Worm (Caenorhabditis elegans) whole organism, midembryonic: Measurements from ENCODE around the gene hmt-1.

Experiments
- T22C8.4 ChIP-seq: fragments of 200-800 bp; sonication (Bioruptor generic); IDR thresholded peaks from 2 replicates; pipeline ENCODE4 v1.3.6; 2022; ENCODE audit warnings: missing genetic modification characterization, missing compliant biosample characterization
- cog-1 ChIP-seq: sonication (generic microtip); optimal IDR thresholded peaks from 2 replicates; lab custom pipeline; 2016; ENCODE audit warnings: missing genetic modification characterization, missing compliant biosample characterization
- flt-1 ChIP-seq: fragments of 200-800 bp; sonication (Bioruptor generic); IDR thresholded peaks from 2 replicates; pipeline ENCODE4 v1.3.6; 2022; ENCODE audit warnings: missing genetic modification characterization, missing compliant biosample characterization
- klf-2 ChIP-seq: fragments of 200-800 bp; sonication (Bioruptor generic); conservative IDR thresholded peaks from 2 replicates; pipeline ENCODE4 v1.3.6; 2022; ENCODE audit warnings: missing genetic modification reagents, missing genetic modification characterization, missing compliant biosample characterization
- med-1 ChIP-seq: sonication (generic microtip); optimal IDR thresholded peaks from 2 replicates; lab custom pipeline; 2017; ENCODE audit warnings: missing genetic modification characterization, mild to moderate bottlenecking, missing compliant biosample characterization, antibody characterized with exemption, missing genetic modification reagents; ENCODE audit not compliant: insufficient read depth
- ref-1 ChIP-seq: fragments of 200-800 bp; sonication (Bioruptor generic); conservative IDR thresholded peaks from 2 replicates; pipeline ENCODE4 v1.3.6; 2022; ENCODE audit warnings: missing genetic modification reagents, missing genetic modification characterization, missing compliant biosample characterization
- tab-1 ChIP-seq: fragments of 200-800 bp; sonication (Bioruptor generic); IDR thresholded peaks from 2 replicates; pipeline ENCODE4 v1.3.6; 2022; ENCODE audit warnings: missing genetic modification characterization, missing compliant biosample characterization
- ztf-23 ChIP-seq: fragments of 200-800 bp; sonication (Bioruptor generic); IDR thresholded peaks from 2 replicates; pipeline ENCODE4 v1.3.6; 2022; ENCODE audit warnings: missing genetic modification reagents, missing genetic modification characterization, missing compliant biosample characterization
- ztf-29 ChIP-seq: fragments of 200-800 bp; sonication (Bioruptor generic); IDR thresholded peaks from 2 replicates; pipeline ENCODE4 v1.3.6; 2022; ENCODE audit warnings: missing genetic modification reagents, missing genetic modification characterization, missing compliant biosample characterization

Gene hmt-1

DNA sequence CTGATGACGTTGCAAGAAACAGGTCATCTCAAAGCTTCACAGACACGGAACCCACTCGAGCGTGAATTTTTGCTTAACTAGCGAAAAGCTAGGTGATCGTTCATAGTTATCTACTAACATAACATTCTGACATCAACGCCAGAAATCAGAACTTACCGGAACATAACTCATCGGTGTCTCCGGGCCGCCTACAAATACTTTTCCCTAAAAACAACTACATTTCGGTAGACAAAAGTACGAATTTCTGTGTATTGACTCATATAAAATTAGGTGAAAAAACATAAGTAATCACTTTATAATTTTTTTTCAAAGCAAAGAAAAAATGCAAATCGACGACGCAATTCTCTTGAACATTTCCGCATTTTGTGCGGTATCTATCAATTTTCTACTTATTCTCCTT, 25.6 kb downstream of the hmt-1 start, which contains the start of gene str-261:
Gene str-261, plus strand, starts transcription at position 301 of the 400 bp plus-strand sequence.
- no peak for TF ChIP-seq tab-1 (GFP tag; lab: Robert Waterston, UW)
- TF ChIP-seq med-1 (GFP tag; lab: Kevin White, UChicago) = no peak
- no peak for TF ChIP-seq ref-1 (GFP tag; lab: Robert Waterston, UW)
- TF ChIP-seq ztf-23 = no peak
- TF ChIP-seq flt-1 (GFP tag; lab: Robert Waterston, UW) = no peak
- TF ChIP-seq cog-1 (tag; lab: Kevin White, UChicago) = no peak
- TF ChIP-seq ztf-29 (GFP tag; lab: Robert Waterston, UW) = no peak

DNA sequence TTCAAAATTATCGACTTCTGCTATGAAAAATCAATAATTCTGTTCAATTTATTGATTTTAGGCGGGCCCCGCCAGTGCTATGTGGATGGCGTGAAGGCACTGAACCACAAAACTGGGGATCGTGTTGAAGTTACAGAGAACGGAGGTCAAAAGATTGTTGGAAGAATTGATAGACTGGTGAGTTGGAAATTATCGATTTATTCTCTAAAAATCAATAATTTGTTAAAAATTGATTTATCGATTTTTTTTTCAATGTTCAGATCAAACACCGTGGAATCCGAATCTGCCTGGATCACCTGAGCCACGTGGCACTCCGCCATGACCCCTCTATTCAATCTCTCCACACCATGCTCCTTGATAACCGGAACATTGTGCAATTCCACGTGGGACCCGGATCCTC, 29.6 kb downstream of the hmt-1 start:
- TF ChIP-seq ztf-29 (GFP tag; lab: Robert Waterston, UW) = no peak
- peak; percentile 83 for TF ChIP-seq T22C8.4 (GFP tag; lab: Robert Waterston, UW)

DNA sequence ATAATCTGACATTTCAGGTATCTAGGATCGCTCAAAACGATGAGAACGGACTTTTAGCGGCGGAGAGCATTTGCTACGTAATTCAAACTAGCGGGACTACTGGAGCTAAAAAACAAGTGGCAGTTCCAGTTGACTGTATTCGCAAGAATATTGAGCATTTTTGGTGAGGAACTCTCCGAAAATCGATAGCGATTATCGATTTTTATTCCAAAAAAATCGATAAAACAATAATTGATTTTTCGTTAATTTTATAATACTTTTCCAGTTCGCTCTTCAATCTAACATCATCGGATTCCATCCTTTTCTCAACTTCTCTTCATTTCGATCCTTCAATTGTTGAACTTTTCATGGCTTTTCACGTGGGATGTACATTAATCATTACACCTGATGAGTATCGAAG, 30.5 kb downstream of the hmt-1 start:
- TF ChIP-seq klf-2 (GFP tag; lab: Robert Waterston, UW) (no peak), ztf-23 (no peak), med-1 (GFP tag; lab: Kevin White, UChicago) (no peak), flt-1 (GFP tag; lab: Robert Waterston, UW) (no peak), tab-1 (GFP tag; lab: Robert Waterston, UW) (no peak), ztf-29 (GFP tag; lab: Robert Waterston, UW) (no peak)

DNA sequence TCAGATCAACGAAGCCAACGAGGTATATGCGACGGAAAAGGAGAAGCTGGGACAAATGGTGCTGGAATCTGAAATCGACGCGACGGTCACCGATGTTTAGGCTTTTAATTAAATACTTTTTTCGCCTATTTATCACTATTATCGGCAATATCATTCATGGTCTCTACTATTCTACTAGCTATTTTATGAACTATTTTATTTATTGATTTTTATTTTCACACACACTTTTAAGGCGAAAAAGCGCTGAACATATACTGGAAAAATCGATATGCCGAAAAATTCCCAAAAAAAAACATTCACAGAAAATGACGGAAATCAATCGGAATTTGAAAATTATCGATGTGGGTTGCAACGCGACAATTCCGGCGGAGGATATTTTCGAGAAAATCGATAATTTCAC, 31.2 kb downstream of the hmt-1 start, which contains the start of gene W09D6.1:
Gene W09D6.1, plus strand, starts transcription at position 301 of the 400 bp plus-strand sequence.
- no peak for TF ChIP-seq flt-1 (GFP tag; lab: Robert Waterston, UW)
- no peak for TF ChIP-seq ztf-23
- TF ChIP-seq klf-2 (GFP tag; lab: Robert Waterston, UW) = no peak
- TF ChIP-seq ztf-29 (GFP tag; lab: Robert Waterston, UW) = no peak
- TF ChIP-seq T22C8.4 (GFP tag; lab: Robert Waterston, UW) = no peak
- no peak for TF ChIP-seq med-1 (GFP tag; lab: Kevin White, UChicago)

DNA sequence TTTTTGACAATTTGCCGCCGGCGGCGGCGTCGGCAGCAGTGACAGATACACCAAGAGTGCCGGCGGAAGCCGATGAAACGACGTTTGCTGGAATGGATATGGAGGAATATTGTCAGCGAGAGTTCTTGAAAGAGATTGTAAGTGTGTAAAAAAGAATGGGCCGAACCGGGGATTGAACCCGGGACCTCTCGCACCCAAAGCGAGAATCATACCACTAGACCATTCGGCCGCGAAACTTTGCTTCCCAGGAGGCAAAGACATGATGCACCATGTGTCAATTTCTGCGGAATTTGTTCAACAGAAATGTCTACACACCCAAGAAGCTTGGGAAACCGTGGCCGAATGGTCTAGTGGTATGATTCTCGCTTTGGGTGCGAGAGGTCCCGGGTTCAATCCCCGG, 33.1 kb downstream of the hmt-1 start:
- peak; percentile 10; the same call in 1 of the 2 replicates for TF ChIP-seq T22C8.4 (GFP tag; lab: Robert Waterston, UW)
- peak; percentile 78 for TF ChIP-seq flt-1 (GFP tag; lab: Robert Waterston, UW)
- TF ChIP-seq ztf-23 = peak; percentile 81
- 0 out of 2 replicates have a peak, but pooled peaks have one; percentile 6 for TF ChIP-seq ref-1 (GFP tag; lab: Robert Waterston, UW)
- no peak; the same call in 1 of the 2 replicates for TF ChIP-seq klf-2 (GFP tag; lab: Robert Waterston, UW)
- peak; percentile 17 for TF ChIP-seq cog-1 (tag; lab: Kevin White, UChicago)
- TF ChIP-seq tab-1 (GFP tag; lab: Robert Waterston, UW) = peak; percentile 58
- TF ChIP-seq med-1 (GFP tag; lab: Kevin White, UChicago) = no peak
- 0 out of 2 replicates have a peak, but pooled peaks have one; percentile 15 for TF ChIP-seq ztf-29 (GFP tag; lab: Robert Waterston, UW)

DNA sequence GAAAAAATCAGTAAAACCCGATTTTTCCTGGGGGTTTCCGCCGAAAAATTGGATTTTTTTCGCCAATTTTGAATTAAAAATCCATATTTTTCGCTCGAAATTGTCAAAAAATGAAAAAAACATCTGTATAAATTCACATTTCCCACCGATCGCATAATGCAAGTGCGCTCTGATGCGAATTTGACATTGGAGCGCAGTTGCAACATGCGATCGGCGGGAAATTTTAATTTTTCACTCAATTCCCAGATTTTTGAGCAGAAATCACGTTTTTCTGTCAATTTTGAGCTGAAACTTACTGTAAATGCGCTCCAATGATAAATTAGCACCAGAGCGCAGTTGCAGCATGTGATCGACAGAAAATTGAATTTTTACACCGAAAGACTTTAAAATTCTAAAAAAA, 35.2 kb downstream of the hmt-1 start:
- TF ChIP-seq ref-1 (GFP tag; lab: Robert Waterston, UW) = no peak
- TF ChIP-seq tab-1 (GFP tag; lab: Robert Waterston, UW) = no peak
- TF ChIP-seq flt-1 (GFP tag; lab: Robert Waterston, UW) = no peak
- no peak for TF ChIP-seq cog-1 (tag; lab: Kevin White, UChicago)
- no peak for TF ChIP-seq ztf-23
- no peak for TF ChIP-seq ztf-29 (GFP tag; lab: Robert Waterston, UW)
- no peak for TF ChIP-seq med-1 (GFP tag; lab: Kevin White, UChicago)
- TF ChIP-seq T22C8.4 (GFP tag; lab: Robert Waterston, UW) = no peak
- no peak for TF ChIP-seq klf-2 (GFP tag; lab: Robert Waterston, UW)

DNA sequence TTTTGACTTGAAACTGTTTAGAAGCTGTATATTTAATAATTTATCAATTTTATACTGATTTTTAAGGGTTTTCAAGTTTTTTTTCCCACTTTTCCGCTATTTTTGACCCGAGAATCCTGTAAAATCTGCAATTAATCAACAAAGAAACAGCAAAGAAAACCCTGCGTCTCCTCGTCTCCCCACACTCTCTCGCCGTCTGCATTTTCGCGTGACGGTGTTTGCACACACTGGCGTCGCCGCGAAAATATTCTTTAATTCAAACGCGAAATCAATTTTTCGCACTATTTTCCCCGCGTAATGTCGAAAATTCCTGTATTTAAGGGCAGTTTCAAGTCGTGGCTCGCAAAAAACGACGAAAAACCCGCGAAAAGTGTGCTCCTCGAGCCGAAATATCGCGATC, 36.5 kb downstream of the hmt-1 start, which contains the start of gene rsa-2:
Gene rsa-2, plus strand, starts transcription at position 221 of the 400 bp plus-strand sequence.
- TF ChIP-seq ref-1 (GFP tag; lab: Robert Waterston, UW) (no peak), med-1 (GFP tag; lab: Kevin White, UChicago) (no peak), klf-2 (GFP tag; lab: Robert Waterston, UW) (no peak), flt-1 (GFP tag; lab: Robert Waterston, UW) (no peak), T22C8.4 (GFP tag; lab: Robert Waterston, UW) (no peak), ztf-23 (no peak)

DNA sequence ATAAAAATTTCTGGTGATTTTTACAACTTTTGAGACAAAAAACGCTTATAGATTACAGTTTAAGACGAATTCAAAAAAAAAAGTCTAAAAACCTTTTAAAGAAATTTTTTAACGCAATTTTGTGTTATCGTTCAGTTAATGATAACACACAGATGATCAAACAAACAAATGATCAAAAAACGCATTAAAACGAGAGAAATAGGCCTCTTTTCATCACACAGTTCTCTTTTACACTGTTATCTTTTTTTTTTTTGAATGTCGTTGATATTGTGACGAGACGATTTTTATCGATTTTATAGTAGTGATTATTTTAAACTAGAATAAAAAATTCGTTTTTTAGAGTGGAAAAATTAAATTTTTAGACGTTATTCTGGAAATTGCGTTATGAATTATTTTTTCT, 40.0 kb downstream of the hmt-1 start:
- TF ChIP-seq ztf-23 = no peak
- TF ChIP-seq flt-1 (GFP tag; lab: Robert Waterston, UW) = no peak
- TF ChIP-seq T22C8.4 (GFP tag; lab: Robert Waterston, UW) = no peak
- TF ChIP-seq klf-2 (GFP tag; lab: Robert Waterston, UW) = no peak
- TF ChIP-seq ztf-29 (GFP tag; lab: Robert Waterston, UW) = no peak
- TF ChIP-seq med-1 (GFP tag; lab: Kevin White, UChicago) = no peak
- TF ChIP-seq ref-1 (GFP tag; lab: Robert Waterston, UW) = no peak
- no peak for TF ChIP-seq tab-1 (GFP tag; lab: Robert Waterston, UW)
- TF ChIP-seq cog-1 (tag; lab: Kevin White, UChicago) = no peak

DNA sequence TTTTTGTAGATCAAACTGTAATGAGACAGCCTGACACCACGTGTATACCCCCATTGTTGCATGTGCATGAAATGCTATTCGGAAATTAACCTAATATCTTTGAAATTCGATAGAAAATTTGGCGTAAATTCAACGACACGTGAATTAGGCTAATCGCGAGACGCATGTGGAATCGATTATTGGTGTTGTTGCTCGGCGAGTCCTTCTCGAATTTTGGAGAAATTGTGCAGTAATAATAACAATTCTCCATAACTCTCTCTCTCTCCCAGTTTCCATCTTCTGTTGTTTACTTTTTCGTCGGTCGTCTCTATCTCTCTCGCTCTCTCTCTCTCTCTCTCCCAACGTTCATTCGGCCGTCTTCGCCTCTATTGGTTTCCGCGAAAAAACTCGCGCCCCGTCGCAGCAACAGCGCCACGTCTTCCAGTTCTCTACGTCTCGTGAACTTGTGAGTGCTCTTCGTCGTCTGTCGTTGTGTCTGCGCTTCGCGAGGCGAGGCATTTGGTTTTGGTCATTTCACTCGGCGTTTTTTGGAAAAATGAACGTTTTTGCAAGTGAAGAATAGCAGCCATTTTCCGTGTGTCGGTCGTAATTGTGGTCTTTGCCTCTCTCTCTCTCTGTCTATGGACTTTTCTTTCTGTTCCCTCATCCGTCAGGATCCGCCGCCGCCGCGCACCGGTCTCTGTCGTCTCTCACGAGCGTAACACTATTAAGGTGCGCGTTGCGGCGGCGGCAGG, 45.1 kb downstream of the hmt-1 start:
- no peak for TF ChIP-seq ref-1 (GFP tag; lab: Robert Waterston, UW)
- no peak for TF ChIP-seq ztf-29 (GFP tag; lab: Robert Waterston, UW)
- no peak for TF ChIP-seq med-1 (GFP tag; lab: Kevin White, UChicago)
- no peak for TF ChIP-seq cog-1 (tag; lab: Kevin White, UChicago)
- TF ChIP-seq tab-1 (GFP tag; lab: Robert Waterston, UW) = no peak
- TF ChIP-seq T22C8.4 (GFP tag; lab: Robert Waterston, UW) = no peak
- TF ChIP-seq klf-2 (GFP tag; lab: Robert Waterston, UW) = no peak
- TF ChIP-seq flt-1 (GFP tag; lab: Robert Waterston, UW) = no peak
- TF ChIP-seq ztf-23 = no peak
